Worm (Caenorhabditis elegans) whole organism, late embryonic: ENCODE measurements around the gene frpr-3.

ENCODE experiments used
- C08G9.2 ChIP-seq: sonication (generic microtip); optimal IDR thresholded peaks from 2 replicates; lab custom pipeline; 2016; ENCODE audit warnings: mild to moderate bottlenecking, missing genetic modification characterization, moderate library complexity, missing compliant biosample characterization
- F13H6.1 ChIP-seq: sonication (generic microtip); optimal IDR thresholded peaks from 2 replicates; lab custom pipeline; 2016; ENCODE audit warnings: missing genetic modification characterization, missing compliant biosample characterization
- T23F11.4 ChIP-seq: fragments of 200-800 bp; sonication (Bioruptor generic); optimal IDR thresholded peaks from 2 replicates; lab custom pipeline; 2018; ENCODE audit warnings: mild to moderate bottlenecking, missing genetic modification characterization, missing compliant biosample characterization
- Y22D7AL.16 ChIP-seq: sonication (generic microtip); optimal IDR thresholded peaks from 2 replicates; lab custom pipeline; 2016; ENCODE audit warnings: missing genetic modification characterization, missing compliant biosample characterization
- ama-1 ChIP-seq: fragments of 150-350 bp; optimal IDR thresholded peaks from 2 replicates; lab custom pipeline; 2014
- ceh-14 ChIP-seq: sonication (generic microtip); optimal IDR thresholded peaks from 2 replicates; lab custom pipeline; 2016; ENCODE audit warnings: missing genotype, missing genetic modification characterization, missing compliant biosample characterization
- ceh-18 ChIP-seq: sonication (generic microtip); optimal IDR thresholded peaks from 2 replicates; lab custom pipeline; 2016; ENCODE audit warnings: missing genetic modification characterization, missing compliant biosample characterization
- ceh-19 ChIP-seq: fragments of 200-800 bp; sonication (Bioruptor generic); optimal IDR thresholded peaks from 2 replicates; lab custom pipeline; 2018; ENCODE audit warnings: mild to moderate bottlenecking, missing genetic modification characterization, missing compliant biosample characterization
- ceh-2 ChIP-seq: sonication (generic microtip); optimal IDR thresholded peaks from 2 replicates; lab custom pipeline; 2016; ENCODE audit warnings: missing genotype, missing genetic modification characterization, missing compliant biosample characterization
- ceh-24 ChIP-seq: sonication (generic microtip); optimal IDR thresholded peaks from 2 replicates; lab custom pipeline; 2016; ENCODE audit warnings: mild to moderate bottlenecking, missing genetic modification characterization, missing compliant biosample characterization
- ceh-31 ChIP-seq: sonication (generic microtip); optimal IDR thresholded peaks from 2 replicates; lab custom pipeline; 2016; ENCODE audit warnings: missing genetic modification characterization, missing compliant biosample characterization
- ceh-34 ChIP-seq: sonication (generic microtip); optimal IDR thresholded peaks from 2 replicates; lab custom pipeline; 2016; ENCODE audit warnings: mild to moderate bottlenecking, missing genetic modification characterization, missing compliant biosample characterization
- ceh-6 ChIP-seq: fragments of 200-800 bp; sonication (Bioruptor generic); optimal IDR thresholded peaks from 2 replicates; lab custom pipeline; 2018; ENCODE audit warnings: mild to moderate bottlenecking, missing genetic modification characterization, missing compliant biosample characterization
- ceh-9 ChIP-seq: sonication (generic microtip); optimal IDR thresholded peaks from 2 replicates; lab custom pipeline; 2016; ENCODE audit warnings: mild to moderate bottlenecking, missing genetic modification characterization, inconsistent platforms, missing compliant biosample characterization
- dmd-4 ChIP-seq: sonication (generic microtip); optimal IDR thresholded peaks from 2 replicates; lab custom pipeline; 2016; ENCODE audit warnings: borderline replicate concordance, missing genetic modification characterization, missing compliant biosample characterization
- dve-1 ChIP-seq: sonication (generic microtip); optimal IDR thresholded peaks from 2 replicates; lab custom pipeline; 2017; ENCODE audit warnings: antibody characterized with exemption, mild to moderate bottlenecking, missing genetic modification characterization, missing compliant biosample characterization
- elt-2 ChIP-seq: sonication (generic microtip); optimal IDR thresholded peaks from 2 replicates; lab custom pipeline; 2016; ENCODE audit warnings: missing genetic modification reagents, missing genetic modification characterization, missing compliant biosample characterization
- ets-4 ChIP-seq: sonication (generic microtip); optimal IDR thresholded peaks from 2 replicates; lab custom pipeline; 2016; ENCODE audit warnings: missing genetic modification characterization, missing compliant biosample characterization
- eyg-1 ChIP-seq: sonication (generic microtip); optimal IDR thresholded peaks from 2 replicates; lab custom pipeline; 2016; ENCODE audit warnings: missing genotype, missing genetic modification characterization, missing compliant biosample characterization
- fax-1 ChIP-seq: sonication (generic microtip); optimal IDR thresholded peaks from 2 replicates; lab custom pipeline; 2016; ENCODE audit warnings: missing genotype, missing genetic modification characterization, missing compliant biosample characterization
- fkh-6 ChIP-seq: sonication (generic microtip); optimal IDR thresholded peaks from 2 replicates; lab custom pipeline; 2016; ENCODE audit warnings: missing genetic modification characterization, missing compliant biosample characterization
- gmeb-2 ChIP-seq: sonication (generic microtip); optimal IDR thresholded peaks from 2 replicates; lab custom pipeline; 2016; ENCODE audit warnings: missing genetic modification characterization, inconsistent platforms, missing compliant biosample characterization
- hlh-13 ChIP-seq: fragments of 200-800 bp; sonication (Bioruptor generic); optimal IDR thresholded peaks from 2 replicates; lab custom pipeline; 2018; ENCODE audit warnings: mild to moderate bottlenecking, missing genetic modification characterization, missing compliant biosample characterization
- hlh-15 ChIP-seq: sonication (generic microtip); optimal IDR thresholded peaks from 2 replicates; lab custom pipeline; 2016; ENCODE audit warnings: missing genetic modification characterization, missing compliant biosample characterization
- hlh-30 ChIP-seq: sonication (generic microtip); optimal IDR thresholded peaks from 2 replicates; lab custom pipeline; 2017; ENCODE audit warnings: antibody characterized with exemption, missing genetic modification characterization, missing compliant biosample characterization; ENCODE audit not compliant: insufficient read depth
- hlh-6 ChIP-seq: sonication (generic microtip); optimal IDR thresholded peaks from 2 replicates; lab custom pipeline; 2016; ENCODE audit warnings: missing genotype, missing genetic modification characterization, missing compliant biosample characterization
- lim-6 ChIP-seq: sonication (generic microtip); optimal IDR thresholded peaks from 2 replicates; lab custom pipeline; 2016; ENCODE audit warnings: missing genetic modification characterization, missing compliant biosample characterization
- lin-11 ChIP-seq: fragments of 200-800 bp; sonication (Bioruptor generic); optimal IDR thresholded peaks from 2 replicates; lab custom pipeline; 2018; ENCODE audit warnings: mild to moderate bottlenecking, missing genetic modification characterization, missing compliant biosample characterization
- madf-2 ChIP-seq: sonication (generic microtip); optimal IDR thresholded peaks from 2 replicates; lab custom pipeline; 2017; ENCODE audit warnings: missing genetic modification characterization, missing compliant biosample characterization
- mec-3 ChIP-seq: sonication (generic microtip); optimal IDR thresholded peaks from 2 replicates; lab custom pipeline; 2016; ENCODE audit warnings: borderline replicate concordance, missing genetic modification characterization, missing compliant biosample characterization
- nfya-1 ChIP-seq: sonication (generic microtip); optimal IDR thresholded peaks from 2 replicates; lab custom pipeline; 2017; ENCODE audit warnings: missing genetic modification characterization, mild to moderate bottlenecking, missing compliant biosample characterization, antibody characterized with exemption, moderate library complexity
- nhr-11 ChIP-seq: fragments of 150-350 bp; optimal IDR thresholded peaks from 2 replicates; lab custom pipeline; 2014; ENCODE audit warnings: missing biosample characterization, missing genetic modification characterization
- npax-4 ChIP-seq: sonication (generic microtip); optimal IDR thresholded peaks from 2 replicates; lab custom pipeline; 2016; ENCODE audit warnings: missing genetic modification characterization, missing compliant biosample characterization
- pat-9 ChIP-seq: fragments of 200-800 bp; sonication (Bioruptor generic); optimal IDR thresholded peaks from 2 replicates; lab custom pipeline; 2018; ENCODE audit warnings: mild to moderate bottlenecking, missing genetic modification characterization, moderate library complexity, missing compliant biosample characterization
- pax-1 ChIP-seq: fragments of 150-350 bp; optimal IDR thresholded peaks from 2 replicates; lab custom pipeline; 2014; ENCODE audit warnings: missing biosample characterization, missing genetic modification characterization
- pqm-1 ChIP-seq: sonication (generic microtip); optimal IDR thresholded peaks from 2 replicates; lab custom pipeline; 2016; ENCODE audit warnings: missing genetic modification characterization, missing compliant biosample characterization
- pros-1 ChIP-seq: fragments of 150-350 bp; optimal IDR thresholded peaks from 2 replicates; lab custom pipeline; 2014; ENCODE audit warnings: missing biosample characterization, missing genetic modification reagents, missing genetic modification characterization
- ref-2 ChIP-seq: sonication (generic microtip); optimal IDR thresholded peaks from 2 replicates; lab custom pipeline; 2016; ENCODE audit warnings: missing genetic modification characterization, missing compliant biosample characterization
- rnt-1 ChIP-seq: sonication (generic microtip); optimal IDR thresholded peaks from 2 replicates; lab custom pipeline; 2016; ENCODE audit warnings: missing genetic modification characterization, missing compliant biosample characterization
- sdc-2 ChIP-seq: sonication (generic microtip); optimal IDR thresholded peaks from 2 replicates; lab custom pipeline; 2016; ENCODE audit warnings: missing genotype, missing genetic modification characterization, missing compliant biosample characterization
- sox-2 ChIP-seq: fragments of 200-800 bp; sonication (Bioruptor generic); IDR thresholded peaks from 2 replicates; pipeline ENCODE4 v1.3.6; 2022; ENCODE audit warnings: missing genetic modification reagents, missing genetic modification characterization, missing compliant biosample characterization
- tbx-2 ChIP-seq: sonication (generic microtip); optimal IDR thresholded peaks from 2 replicates; lab custom pipeline; 2016; ENCODE audit warnings: missing genetic modification characterization, missing compliant biosample characterization
- ttx-3 ChIP-seq: sonication (generic microtip); optimal IDR thresholded peaks from 2 replicates; lab custom pipeline; 2016; ENCODE audit warnings: missing genetic modification reagents, missing genetic modification characterization, missing compliant biosample characterization
- unc-42 ChIP-seq: sonication (generic microtip); optimal IDR thresholded peaks from 2 replicates; lab custom pipeline; 2016; ENCODE audit warnings: missing genotype, missing genetic modification characterization, missing compliant biosample characterization
- unc-86 ChIP-seq: sonication (generic microtip); optimal IDR thresholded peaks from 2 replicates; lab custom pipeline; 2016; ENCODE audit warnings: missing genetic modification characterization, missing compliant biosample characterization
- zip-5 ChIP-seq: sonication (generic microtip); optimal IDR thresholded peaks from 2 replicates; lab custom pipeline; 2016; ENCODE audit warnings: missing genetic modification characterization, missing compliant biosample characterization
- ztf-16 ChIP-seq: sonication (generic microtip); optimal IDR thresholded peaks from 2 replicates; lab custom pipeline; 2017; ENCODE audit warnings: missing genetic modification characterization, missing compliant biosample characterization

frpr-3 gene

ce11 chrV:7814601-7815000 is 43.5 kb downstream of the frpr-3 start, which contains the start of gene ZK742.6:
Gene ZK742.6, minus strand, starts transcription at chrV:7814942.
- TF ChIP-seq ref-2 (tag; lab: Kevin White, UChicago), result no peak
- no peak for TF ChIP-seq Y22D7AL.16
- TF ChIP-seq pqm-1, result no peak
- no peak for TF ChIP-seq npax-4 (tag; lab: Kevin White, UChicago)
- no peak for TF ChIP-seq hlh-15 (tag; lab: Kevin White, UChicago)

DNA sequence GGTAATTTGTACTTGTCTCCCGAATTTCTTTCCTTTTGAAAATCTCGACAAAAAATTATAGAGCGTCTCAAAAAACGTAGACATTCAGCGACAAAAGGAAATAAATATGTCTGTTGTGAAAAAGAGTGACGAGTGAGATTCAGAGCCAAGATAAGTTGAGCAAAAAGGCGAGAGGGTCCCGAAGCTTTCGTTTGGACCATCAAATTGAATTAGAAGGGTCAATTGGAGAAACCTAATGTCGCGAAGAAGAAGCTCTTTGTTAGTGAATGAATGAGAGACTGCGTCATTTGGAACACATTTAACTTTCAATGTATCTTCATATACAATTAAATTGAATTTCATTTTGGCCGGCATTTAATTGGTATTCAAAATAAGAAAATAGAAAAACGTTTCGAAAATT is 45.4 kb downstream of the frpr-3 start:
- TF ChIP-seq unc-42 (tag; lab: Kevin White, UChicago) (peak; percentile 95), ttx-3 (tag; lab: Kevin White, UChicago) (no peak)

- TF ChIP-seq unc-42 (tag; lab: Kevin White, UChicago), result peak; percentile 74
- TF ChIP-seq madf-2 (tag; lab: Kevin White, UChicago), result no peak
- TF ChIP-seq, all 69 proteins: peak for 1
Measured at ce11 chrV:7819585-7819984, 48.5 kb downstream of the frpr-3 start.

DNA sequence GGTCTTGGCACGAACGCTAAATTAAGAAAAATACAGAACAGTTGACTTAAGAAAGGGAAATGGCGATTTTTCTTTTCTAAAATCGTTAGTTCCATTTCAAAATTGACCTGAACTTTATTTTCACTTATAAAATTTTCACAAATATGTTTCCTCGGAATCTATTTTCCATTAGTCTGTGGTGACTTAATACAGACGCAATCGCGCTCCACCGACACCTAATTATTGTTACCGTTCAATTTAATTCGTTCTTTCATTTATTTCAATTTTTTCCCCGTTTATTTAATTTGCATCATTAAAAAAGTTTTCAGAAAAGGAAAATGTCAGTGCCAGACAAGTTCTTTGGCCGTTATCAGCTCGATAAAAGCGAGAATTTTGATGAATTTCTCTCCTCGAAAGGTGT is 49.2 kb downstream of the frpr-3 start, which contains the start of gene lbp-4:
TSS of gene lbp-4 (plus strand) at position 309 of the 400 bp plus-strand sequence.
- TF ChIP-seq hlh-13 (no peak), dve-1 (tag; lab: Kevin White, UChicago) (no peak), hlh-15 (tag; lab: Kevin White, UChicago) (no peak), ceh-14 (tag; lab: Kevin White, UChicago) (peak; percentile 62), ets-4 (tag; lab: Kevin White, UChicago) (peak; percentile 14), ceh-6 (GFP tag; lab: Kevin White, UChicago) (no peak), nfya-1 (no peak), sdc-2 (tag; lab: Kevin White, UChicago) (no peak), ceh-2 (tag; lab: Kevin White, UChicago) (peak; percentile 24), ceh-9 (tag; lab: Kevin White, UChicago) (no peak), mec-3 (tag; lab: Kevin White, UChicago) (no peak), fax-1 (tag; lab: Kevin White, UChicago) (no peak), C08G9.2 (peak; percentile 57), ceh-18 (tag; lab: Kevin White, UChicago) (no peak), lim-6 (tag; lab: Kevin White, UChicago) (peak; percentile 23), nhr-11 (no peak), ceh-19 (GFP tag; lab: Kevin White, UChicago) (no peak), elt-2 (peak; percentile 22), Y22D7AL.16 (no peak), tbx-2 (peak; percentile 79), ceh-31 (tag; lab: Kevin White, UChicago) (peak; percentile 92), ceh-24 (tag; lab: Kevin White, UChicago) (no peak), fkh-6 (no peak), zip-5 (tag; lab: Kevin White, UChicago) (peak; percentile 2), lin-11 (tag; lab: Kevin White, UChicago) (no peak), unc-42 (tag; lab: Kevin White, UChicago) (peak; percentile 50), ama-1 (no peak)

DNA sequence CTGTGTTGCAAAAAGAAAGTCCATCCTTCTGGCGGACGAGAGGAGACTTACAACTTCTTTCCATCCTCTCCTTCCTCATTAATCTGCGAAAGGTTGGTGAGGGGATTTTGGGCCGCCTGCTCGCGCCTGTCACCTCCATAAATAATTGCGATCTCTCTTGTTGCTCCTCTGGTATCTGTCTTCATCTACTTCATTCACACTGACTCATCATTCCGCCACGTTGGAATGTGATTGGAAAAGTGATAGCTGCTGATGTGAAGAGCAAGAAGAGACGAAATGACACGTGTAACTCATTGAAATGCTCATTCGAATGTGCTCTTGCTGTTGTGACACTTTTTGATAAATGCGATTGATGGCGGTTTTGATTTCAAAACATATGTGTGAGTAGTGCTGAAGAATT is 51.6 kb downstream of the frpr-3 start:
- TF ChIP-seq sox-2 (GFP tag; lab: Robert Waterston, UW) (no peak), T23F11.4 (GFP tag; lab: Kevin White, UChicago) (no peak), dmd-4 (no peak), gmeb-2 (tag; lab: Kevin White, UChicago) (no peak), hlh-6 (tag; lab: Kevin White, UChicago) (peak; percentile 40), ama-1 (no peak), hlh-30 (tag; lab: Kevin White, UChicago) (no peak), ceh-14 (tag; lab: Kevin White, UChicago) (no peak), mec-3 (tag; lab: Kevin White, UChicago) (no peak), pax-1 (no peak), pat-9 (tag; lab: Kevin White, UChicago) (no peak), ttx-3 (tag; lab: Kevin White, UChicago) (no peak), unc-86 (tag; lab: Kevin White, UChicago) (no peak), rnt-1 (tag; lab: Kevin White, UChicago) (peak; percentile 95), eyg-1 (tag; lab: Kevin White, UChicago) (no peak), ceh-34 (tag; lab: Kevin White, UChicago) (no peak), nhr-11 (no peak), pros-1 (tag; lab: Kevin White, UChicago) (no peak), ceh-18 (tag; lab: Kevin White, UChicago) (peak; percentile 77), ztf-16 (tag; lab: Kevin White, UChicago) (no peak), F13H6.1 (tag; lab: Kevin White, UChicago) (no peak)
